ENCODE assay signal across 1 fruit fly cellular context in the genomic region with DNA sequence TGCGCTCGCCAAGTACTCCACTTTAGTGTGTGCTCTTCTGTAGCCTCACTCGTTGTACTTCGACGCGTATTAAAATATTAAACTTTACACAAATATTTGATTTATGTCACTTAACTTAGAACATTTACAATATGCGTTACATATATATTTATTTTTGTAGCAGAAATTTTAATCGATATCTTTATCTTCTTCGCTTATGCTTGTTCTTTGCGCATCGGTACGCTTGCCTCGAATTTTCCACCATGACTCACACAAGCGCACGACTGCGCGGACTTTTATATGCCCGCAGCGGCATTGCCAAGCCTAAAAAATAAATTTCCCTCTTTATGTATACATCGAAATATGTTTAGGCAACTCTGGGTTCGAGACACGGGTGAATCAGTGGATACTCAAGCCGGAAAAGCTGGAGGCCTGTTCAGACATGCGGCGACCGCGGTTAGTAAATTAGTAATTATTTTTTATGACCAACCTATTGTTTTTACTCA.
TF ChIP-seq lines count a peak whose summit lies in the region.

Gene aqz, minus strand, starts transcription at position 255 of the 485 bp plus-strand sequence.

TF ChIP-seq in whole organism, embryonic, 481 proteins besides CTCF, POLR2A, EP300 and RAD21 (continued from another document and continues in another):
- TF ChIP-seq CG12659 (GFP tag; optimal IDR thresholded peaks at IDR 0.05; lab: Kevin White, UChicago), result peak; percentile 73
- TF ChIP-seq CG15514 (GFP tag; optimal IDR thresholded peaks at IDR 0.05; lab: Kevin White, UChicago), result peak; percentile 93
- peak; percentile 50 for TF ChIP-seq CG1529 (GFP tag; optimal IDR thresholded peaks at IDR 0.05; lab: Kevin White, UChicago)
- no peak for TF ChIP-seq CG1602 (GFP tag; optimal IDR thresholded peaks at IDR 0.05; lab: Kevin White, UChicago)
- TF ChIP-seq Hr3 (GFP tag; optimal IDR thresholded peaks at IDR 0.05; lab: Kevin White, UChicago), result no peak
- peak; percentile 8 for TF ChIP-seq dmrt11E (tag; optimal IDR thresholded peaks at IDR 0.05; lab: Kevin White, UChicago)
- TF ChIP-seq HLHmδ (GFP tag; optimal IDR thresholded peaks at IDR 0.05; lab: Kevin White, UChicago), result peak; percentile 81
- no peak for TF ChIP-seq dan (GFP tag; IDR thresholded peaks at IDR 0.05; lab: Robert Waterston, UW)
- TF ChIP-seq CG10543 (GFP tag; optimal IDR thresholded peaks at IDR 0.05; lab: Kevin White, UChicago), result peak; percentile 85
- peak; percentile 51 for TF ChIP-seq CG17912 (GFP tag; optimal IDR thresholded peaks at IDR 0.05; lab: Kevin White, UChicago)
- TF ChIP-seq Rx (GFP tag; IDR thresholded peaks at IDR 0.05; lab: Robert Waterston, UW), result no peak
- TF ChIP-seq Adf1 (GFP tag; IDR thresholded peaks at IDR 0.05; lab: Robert Waterston, UW), result peak; percentile 68; the same call in 1 of the 2 replicates
- TF ChIP-seq br (optimal IDR thresholded peaks at IDR 0.05; lab: Kevin White, UChicago), result no peak
- TF ChIP-seq CG15073 (GFP tag; optimal IDR thresholded peaks at IDR 0.05; lab: Kevin White, UChicago), result no peak
- peak; percentile 67 for TF ChIP-seq CG2712 (tag; optimal IDR thresholded peaks at IDR 0.05; lab: Kevin White, UChicago)
- TF ChIP-seq grau (tag; optimal IDR thresholded peaks at IDR 0.05; lab: Kevin White, UChicago), result peak; percentile 55
- TF ChIP-seq CG2120 (GFP tag; optimal IDR thresholded peaks at IDR 0.05; lab: Kevin White, UChicago), result peak; percentile 77
- peak; percentile 54; the same call in 1 of the 2 replicates for TF ChIP-seq seq (GFP tag; IDR thresholded peaks at IDR 0.05; lab: Robert Waterston, UW)
- peak; percentile 81 for TF ChIP-seq CG12769 (tag; optimal IDR thresholded peaks at IDR 0.05; lab: Kevin White, UChicago)
- TF ChIP-seq ac (GFP tag; optimal IDR thresholded peaks at IDR 0.05; lab: Kevin White, UChicago), result no peak
- peak; percentile 85 for TF ChIP-seq Hmr (GFP tag; optimal IDR thresholded peaks at IDR 0.05; lab: Kevin White, UChicago)
- TF ChIP-seq sna (GFP tag; IDR thresholded peaks at IDR 0.05; lab: Robert Waterston, UW; ENCODE audit: partially characterized antibody), result peak; percentile 23; the same call in 1 of the 2 replicates
- TF ChIP-seq CG33557 (GFP tag; optimal IDR thresholded peaks at IDR 0.05; lab: Kevin White, UChicago), result peak; percentile 58
- no peak for TF ChIP-seq Fer2 (tag; optimal IDR thresholded peaks at IDR 0.05; lab: Kevin White, UChicago)
- TF ChIP-seq CG9727 (GFP tag; optimal IDR thresholded peaks at IDR 0.05; lab: Kevin White, UChicago), result peak; percentile 41
- TF ChIP-seq CG1603 (tag; optimal IDR thresholded peaks at IDR 0.05; lab: Kevin White, UChicago), result peak; percentile 94
- TF ChIP-seq CG11398 (GFP tag; optimal IDR thresholded peaks at IDR 0.05; lab: Kevin White, UChicago), result peak; percentile 53
- TF ChIP-seq ERR (GFP tag; optimal IDR thresholded peaks at IDR 0.05; lab: Kevin White, UChicago), result peak; percentile 73
- peak; percentile 41 for TF ChIP-seq Bdp1 (GFP tag; optimal IDR thresholded peaks at IDR 0.05; lab: Kevin White, UChicago)
- TF ChIP-seq CG9215 (GFP tag; IDR thresholded peaks at IDR 0.05; lab: Robert Waterston, UW), result peak; percentile 100
- no peak for TF ChIP-seq Hey (tag; optimal IDR thresholded peaks at IDR 0.05; lab: Kevin White, UChicago)
- TF ChIP-seq CG2678 (tag; optimal IDR thresholded peaks at IDR 0.05; lab: Kevin White, UChicago), result peak; percentile 56
- TF ChIP-seq fd3F (GFP tag; optimal IDR thresholded peaks at IDR 0.05; lab: Kevin White, UChicago), result no peak
- peak; percentile 74 for TF ChIP-seq Side (GFP tag; optimal IDR thresholded peaks at IDR 0.05; lab: Kevin White, UChicago)
- peak; percentile 69 for TF ChIP-seq CG3163 (GFP tag; optimal IDR thresholded peaks at IDR 0.05; lab: Kevin White, UChicago)
- peak; percentile 25 for TF ChIP-seq CG4820 (GFP tag; optimal IDR thresholded peaks at IDR 0.05; lab: Kevin White, UChicago)
- peak; percentile 31 for TF ChIP-seq psq (GFP tag; optimal IDR thresholded peaks at IDR 0.05; lab: Kevin White, UChicago)
- peak; percentile 80 for TF ChIP-seq CG42726 (GFP tag; IDR thresholded peaks at IDR 0.05; lab: Robert Waterston, UW; ENCODE audit: partially characterized antibody)
- TF ChIP-seq maf-S (GFP tag; optimal IDR thresholded peaks at IDR 0.05; lab: Kevin White, UChicago), result peak; percentile 74
- no peak; the same call in 2 of the 3 replicates for TF ChIP-seq CG14050 (GFP tag; IDR thresholded peaks at IDR 0.05; lab: Robert Waterston, UW)
- peak; percentile 80 for TF ChIP-seq gfzf (GFP tag; optimal IDR thresholded peaks at IDR 0.05; lab: Kevin White, UChicago)
- peak; percentile 51 for TF ChIP-seq ATbp (GFP tag; optimal IDR thresholded peaks at IDR 0.05; lab: Kevin White, UChicago)
- peak; percentile 68 for TF ChIP-seq CG17568 (GFP tag; optimal IDR thresholded peaks at IDR 0.05; lab: Kevin White, UChicago)
- 0 out of 2 replicates have a peak, but pooled peaks have one; percentile 36 for TF ChIP-seq sim (GFP tag; IDR thresholded peaks at IDR 0.05; lab: Robert Waterston, UW)
- peak; percentile 38; the same call in 1 of the 2 replicates for TF ChIP-seq Xrp1 (GFP tag; IDR thresholded peaks at IDR 0.05; lab: Robert Waterston, UW)
- TF ChIP-seq knrl (GFP tag; IDR thresholded peaks at IDR 0.05; lab: Robert Waterston, UW; ENCODE audit: partially characterized antibody), result peak; percentile 63
- peak; percentile 84 for TF ChIP-seq stwl (tag; optimal IDR thresholded peaks at IDR 0.05; lab: Kevin White, UChicago)
- no peak for TF ChIP-seq abd-A (tag; optimal IDR thresholded peaks at IDR 0.05; lab: Kevin White, UChicago)
- no peak for TF ChIP-seq corto (GFP tag; optimal IDR thresholded peaks at IDR 0.05; lab: Kevin White, UChicago)
- peak; percentile 60 for TF ChIP-seq wek (GFP tag; optimal IDR thresholded peaks at IDR 0.05; lab: Kevin White, UChicago)
- no peak for TF ChIP-seq CG10565 (GFP tag; optimal IDR thresholded peaks at IDR 0.05; lab: Kevin White, UChicago)
- TF ChIP-seq CG13424 (tag; optimal IDR thresholded peaks at IDR 0.05; lab: Kevin White, UChicago), result peak; percentile 32
- no peak for TF ChIP-seq CG15696 (tag; optimal IDR thresholded peaks at IDR 0.05; lab: Kevin White, UChicago)
- TF ChIP-seq shn (GFP tag; optimal IDR thresholded peaks at IDR 0.05; lab: Kevin White, UChicago), result peak; percentile 70
- TF ChIP-seq fu2 (GFP tag; optimal IDR thresholded peaks at IDR 0.05; lab: Kevin White, UChicago), result peak; percentile 58
- TF ChIP-seq H15 (GFP tag; IDR thresholded peaks at IDR 0.05; lab: Robert Waterston, UW), result no peak; the same call in 2 of the 3 replicates
- peak; percentile 72 for TF ChIP-seq HLH54F (GFP tag; optimal IDR thresholded peaks at IDR 0.05; lab: Kevin White, UChicago)
- no peak for TF ChIP-seq sima (GFP tag; optimal IDR thresholded peaks at IDR 0.05; lab: Kevin White, UChicago)
- no peak for TF ChIP-seq Atf6 (GFP tag; IDR thresholded peaks at IDR 0.05; lab: Robert Waterston, UW)
- peak; percentile 74 for TF ChIP-seq B-H2 (GFP tag; optimal IDR thresholded peaks at IDR 0.05; lab: Kevin White, UChicago)
- no peak for TF ChIP-seq Oaz (GFP tag; IDR thresholded peaks at IDR 0.05; lab: Robert Waterston, UW)
- peak; percentile 46 for TF ChIP-seq slp2 (GFP tag; optimal IDR thresholded peaks at IDR 0.05; lab: Kevin White, UChicago)
- peak; percentile 53 for TF ChIP-seq CG1792 (GFP tag; optimal IDR thresholded peaks at IDR 0.05; lab: Kevin White, UChicago)
- TF ChIP-seq sug (tag; optimal IDR thresholded peaks at IDR 0.05; lab: Kevin White, UChicago), result peak; percentile 80
- no peak for TF ChIP-seq CG43689 (GFP tag; IDR thresholded peaks at IDR 0.05; lab: Robert Waterston, UW)
- TF ChIP-seq yki (optimal IDR thresholded peaks at IDR 0.05; lab: Kevin White, UChicago), result no peak
- TF ChIP-seq CG10431 (GFP tag; optimal IDR thresholded peaks at IDR 0.05; lab: Kevin White, UChicago), result peak; percentile 42
- 0 out of 3 replicates have a peak, but pooled peaks have one; percentile 23 for TF ChIP-seq Aef1 (GFP tag; IDR thresholded peaks at IDR 0.05; lab: Robert Waterston, UW)
- peak; percentile 66 for TF ChIP-seq bbx (GFP tag; IDR thresholded peaks at IDR 0.05; lab: Robert Waterston, UW; ENCODE audit: partially characterized antibody)
- peak; percentile 60 for TF ChIP-seq CG17328 (GFP tag; IDR thresholded peaks at IDR 0.05; lab: Robert Waterston, UW)
- peak; percentile 8 for TF ChIP-seq CG6254 (GFP tag; optimal IDR thresholded peaks at IDR 0.05; lab: Kevin White, UChicago)
- TF ChIP-seq Antp (GFP tag; optimal IDR thresholded peaks at IDR 0.05; lab: Kevin White, UChicago), result peak; percentile 61
- peak; percentile 100 for TF ChIP-seq CG2116 (GFP tag; optimal IDR thresholded peaks at IDR 0.05; lab: Kevin White, UChicago)
- no peak for TF ChIP-seq disco-r (GFP tag; optimal IDR thresholded peaks at IDR 0.05; lab: Kevin White, UChicago)
- TF ChIP-seq cad (GFP tag; optimal IDR thresholded peaks at IDR 0.05; lab: Kevin White, UChicago), result peak; percentile 54
- peak; percentile 55 for TF ChIP-seq CG18619 (GFP tag; optimal IDR thresholded peaks at IDR 0.05; lab: Kevin White, UChicago)
- TF ChIP-seq CG7839 (tag; optimal IDR thresholded peaks at IDR 0.05; lab: Kevin White, UChicago), result peak; percentile 58
- TF ChIP-seq tx (GFP tag; optimal IDR thresholded peaks at IDR 0.05; lab: Kevin White, UChicago), result peak; percentile 28
- TF ChIP-seq Pdp1 (GFP tag; optimal IDR thresholded peaks at IDR 0.05; lab: Kevin White, UChicago), result peak; percentile 66 to 74
- peak; percentile 81 for TF ChIP-seq Bgb (GFP tag; IDR thresholded peaks at IDR 0.05; lab: Robert Waterston, UW; ENCODE audit: partially characterized antibody)
- no peak for TF ChIP-seq Doc3 (GFP tag; IDR thresholded peaks at IDR 0.05; lab: Robert Waterston, UW; ENCODE audit: partially characterized antibody)
- no peak for TF ChIP-seq CG3726 (GFP tag; IDR thresholded peaks at IDR 0.05; lab: Robert Waterston, UW)
- TF ChIP-seq Sox100B (GFP tag; optimal IDR thresholded peaks at IDR 0.05; lab: Kevin White, UChicago), result no peak
- no peak for TF ChIP-seq Max (GFP tag; optimal IDR thresholded peaks at IDR 0.05; lab: Kevin White, UChicago)
- TF ChIP-seq CG14965 (GFP tag; optimal IDR thresholded peaks at IDR 0.05; lab: Kevin White, UChicago; ENCODE audit: borderline replicate concordance), result no peak
- TF ChIP-seq Sry-β (GFP tag; optimal IDR thresholded peaks at IDR 0.05; lab: Kevin White, UChicago), result peak; percentile 19
- TF ChIP-seq CG13624 (GFP tag; optimal IDR thresholded peaks at IDR 0.05; lab: Kevin White, UChicago), result peak; percentile 88
- peak; percentile 18 for TF ChIP-seq CG10654 (GFP tag; optimal IDR thresholded peaks at IDR 0.05; lab: Kevin White, UChicago)
- peak; percentile 28; the same call in 1 of the 2 replicates for TF ChIP-seq klu (GFP tag; IDR thresholded peaks at IDR 0.05; lab: Robert Waterston, UW)
- peak; percentile 54 for TF ChIP-seq Scr (GFP tag; IDR thresholded peaks at IDR 0.05; lab: Robert Waterston, UW; ENCODE audit: partially characterized antibody)
- peak in 1 of 2 experiments; percentile 6 for TF ChIP-seq tll (GFP tag; optimal IDR thresholded peaks at IDR 0.05; lab: Kevin White, UChicago)
- TF ChIP-seq Ravus (GFP tag; IDR thresholded peaks at IDR 0.05; lab: Robert Waterston, UW), result no peak
- peak; percentile 42 for TF ChIP-seq wdn (GFP tag; IDR thresholded peaks at IDR 0.05; lab: Robert Waterston, UW)
- TF ChIP-seq CG14860 (GFP tag; IDR thresholded peaks at IDR 0.05; lab: Robert Waterston, UW; ENCODE audit: partially characterized antibody), result no peak
- 0 out of 3 replicates have a peak, but pooled peaks have one; percentile 34 for TF ChIP-seq C15 (GFP tag; IDR thresholded peaks at IDR 0.05; lab: Robert Waterston, UW)
- peak; percentile 28 for TF ChIP-seq CG12942 (GFP tag; optimal IDR thresholded peaks at IDR 0.05; lab: Kevin White, UChicago)
- no peak for TF ChIP-seq CG32772 (GFP tag; IDR thresholded peaks at IDR 0.05; lab: Robert Waterston, UW)
- TF ChIP-seq sens-2 (GFP tag; IDR thresholded peaks at IDR 0.05; lab: Robert Waterston, UW), result 0 out of 2 replicates have a peak, but pooled peaks have one; percentile 21
- TF ChIP-seq CG5953 (GFP tag; IDR thresholded peaks at IDR 0.05; lab: Robert Waterston, UW), result no peak
- TF ChIP-seq CG7928 (GFP tag; optimal IDR thresholded peaks at IDR 0.05; lab: Kevin White, UChicago), result peak; percentile 27
- TF ChIP-seq lab (GFP tag; optimal IDR thresholded peaks at IDR 0.05; lab: Kevin White, UChicago), result peak; percentile 80
- 0 out of 2 replicates have a peak, but pooled peaks have one; percentile 25 for TF ChIP-seq al (GFP tag; IDR thresholded peaks at IDR 0.05; lab: Robert Waterston, UW)
- peak; percentile 21; the same call in 1 of the 3 replicates for TF ChIP-seq B-H1 (GFP tag; IDR thresholded peaks at IDR 0.05; lab: Robert Waterston, UW)
- peak; percentile 63 for TF ChIP-seq HHEX (GFP tag; optimal IDR thresholded peaks at IDR 0.05; lab: Kevin White, UChicago)
- TF ChIP-seq nerfin-1 (tag; optimal IDR thresholded peaks at IDR 0.05; lab: Kevin White, UChicago), result peak; percentile 46
- TF ChIP-seq z (GFP tag; IDR thresholded peaks at IDR 0.05; lab: Robert Waterston, UW), result peak; percentile 21; the same call in 1 of the 3 replicates
- TF ChIP-seq ken (GFP tag; IDR thresholded peaks at IDR 0.05; lab: Robert Waterston, UW), result peak; percentile 79
- 0 out of 3 replicates have a peak, but pooled peaks have one; percentile 43 for TF ChIP-seq CG6175 (GFP tag; IDR thresholded peaks at IDR 0.05; lab: Robert Waterston, UW)
- TF ChIP-seq Kr (GFP tag; optimal IDR thresholded peaks at IDR 0.05; lab: Kevin White, UChicago), result no peak
- peak; percentile 54 for TF ChIP-seq Deaf1 (tag; optimal IDR thresholded peaks at IDR 0.05; lab: Kevin White, UChicago)
- TF ChIP-seq org-1 (GFP tag; optimal IDR thresholded peaks at IDR 0.05; lab: Kevin White, UChicago), result no peak
- TF ChIP-seq Atf-2 (GFP tag; optimal IDR thresholded peaks at IDR 0.05; lab: Kevin White, UChicago), result peak; percentile 48
- 0 out of 2 replicates have a peak, but pooled peaks have one; percentile 33 for TF ChIP-seq dati (GFP tag; IDR thresholded peaks at IDR 0.05; lab: Robert Waterston, UW)
- TF ChIP-seq Sin3A (optimal IDR thresholded peaks at IDR 0.05; lab: Kevin White, UChicago), result peak; percentile 48
- TF ChIP-seq CG7556 (GFP tag; optimal IDR thresholded peaks at IDR 0.05; lab: Kevin White, UChicago), result no peak
- TF ChIP-seq CG16813 (GFP tag; IDR thresholded peaks at IDR 0.05; lab: Robert Waterston, UW; ENCODE audit: partially characterized antibody), result peak; percentile 60; the same call in 2 of the 3 replicates
- peak; percentile 52; the same call in 1 of the 3 replicates for TF ChIP-seq CG11695 (GFP tag; IDR thresholded peaks at IDR 0.05; lab: Robert Waterston, UW)
- TF ChIP-seq Neu2 (GFP tag; optimal IDR thresholded peaks at IDR 0.05; lab: Kevin White, UChicago; ENCODE audit: borderline replicate concordance), result peak; percentile 91
- TF ChIP-seq Dad (GFP tag; optimal IDR thresholded peaks at IDR 0.05; lab: Kevin White, UChicago), result peak; percentile 67
- no peak; the same call in 2 of the 3 replicates for TF ChIP-seq gce (GFP tag; IDR thresholded peaks at IDR 0.05; lab: Robert Waterston, UW)
